Worm (Caenorhabditis elegans) whole organism, young adult: Measurements from ENCODE around the gene M02D8.2.

Experiments used
- F57A8.1 ChIP-seq: fragments of 200-800 bp; sonication (Bioruptor generic); optimal IDR thresholded peaks from 2 replicates; lab custom pipeline; 2018; ENCODE audit warnings: mild to moderate bottlenecking, missing genetic modification characterization, moderate library complexity, missing compliant biosample characterization
- dpff-1 ChIP-seq: sonication (generic microtip); optimal IDR thresholded peaks from 2 replicates; lab custom pipeline; 2017; ENCODE audit warnings: mild to moderate bottlenecking, missing genetic modification characterization, missing compliant biosample characterization

ce11 chrX:8764044-8764443 lies 24.6 kb downstream of the M02D8.2 start:
- TF ChIP-seq F57A8.1 (GFP tag; lab: Kevin White, UChicago) (no peak), dpff-1 (tag; lab: Kevin White, UChicago) (no peak)
